Worm (Caenorhabditis elegans) whole organism, L4 larva: ENCODE measurements around the gene F22E5.13.

Experiments used
- lsy-2 ChIP-seq, 2 experiments: fragments of 150-350 bp in 1 of 2; sonication (generic microtip) in 1 of 2; optimal IDR thresholded peaks; 2 replicates each; lab custom pipeline; 2014 to 2017; ENCODE audit warnings: missing biosample characterization in 2 of 2, missing genetic modification characterization in 2 of 2
- madf-5 ChIP-seq, 2 experiments: fragments of 200-800 bp; sonication (Bioruptor generic); IDR thresholded peaks; 2 replicates each; pipeline ENCODE4 v1.3.6; 2022; ENCODE audit warnings: missing compliant biosample characterization in 2 of 2, missing genetic modification characterization in 2 of 2
- mdl-1 ChIP-seq, 2 experiments: fragments of 150-350 bp in 1 of 2; sonication (generic microtip) in 1 of 2; optimal IDR thresholded peaks; 2 replicates each; lab custom pipeline; 2014 to 2017; ENCODE audit warnings: missing biosample characterization in 2 of 2, missing genetic modification characterization in 2 of 2
- nhr-6 ChIP-seq: fragments of 150-350 bp; optimal IDR thresholded peaks from 2 replicates; lab custom pipeline; 2014; ENCODE audit warnings: missing biosample characterization, missing genetic modification characterization
- nhr-76 ChIP-seq: fragments of 150-350 bp; optimal IDR thresholded peaks from 2 replicates; lab custom pipeline; 2014; ENCODE audit warnings: missing biosample characterization, missing genetic modification characterization
- pha-4 ChIP-seq, 2 experiments: fragments of 150-350 bp in 1 of 2; fragments of 200-800 bp in 1 of 2; sonication (Bioruptor generic) in 1 of 2; IDR thresholded peaks in 1 of 2; optimal IDR thresholded peaks in 1 of 2; 2 replicates each; pipeline versions ENCODE4 v1.3.6 to Lab custom; 2014 to 2022; ENCODE audit warnings: missing genetic modification characterization in 2 of 2, missing genetic modification reagents in 2 of 2, missing biosample characterization in 1 of 2, missing compliant biosample characterization in 1 of 2
- ztf-7 ChIP-seq: fragments of 150-350 bp; optimal IDR thresholded peaks from 2 replicates; lab custom pipeline; 2014; ENCODE audit warnings: missing biosample characterization, missing genetic modification characterization

- TF ChIP-seq ztf-7 (tag; lab: Kevin White, UChicago) (no peak), madf-5 (GFP tag; IDR thresholded peaks at IDR 0.05; lab: Robert Waterston, UW) (no peak), lsy-2 (tag; optimal IDR thresholded peaks at IDR 0.05; lab: Kevin White, UChicago) (no peak), nhr-6 (tag; lab: Kevin White, UChicago) (no peak), mdl-1 (tag; optimal IDR thresholded peaks at IDR 0.05; lab: Kevin White, UChicago) (no peak), pha-4 (GFP tag; IDR thresholded peaks at IDR 0.05; lab: Robert Waterston, UW) (no peak), pha-4 (tag; optimal IDR thresholded peaks at IDR 0.05; lab: Kevin White, UChicago) (no peak), nhr-76 (tag; lab: Kevin White, UChicago) (no peak)
Observed at ce11 chrII:2611009-2611408, 38.4 kb downstream of the F22E5.13 start.
